Worm (Caenorhabditis elegans) whole organism, L2 larva: ENCODE data around the gene zyg-9.

Experiments used
- C34F6.9 ChIP-seq: fragments of 150-350 bp; optimal IDR thresholded peaks from 2 replicates; lab custom pipeline; 2014; ENCODE audit warnings: missing biosample characterization, missing genetic modification characterization
- F13H6.1 ChIP-seq: sonication (generic microtip); optimal IDR thresholded peaks from 2 replicates; lab custom pipeline; 2016; ENCODE audit warnings: missing genetic modification characterization, missing compliant biosample characterization
- R02D3.7 ChIP-seq: fragments of 150-350 bp; optimal IDR thresholded peaks from 2 replicates; lab custom pipeline; 2014; ENCODE audit warnings: missing biosample characterization, missing genetic modification characterization
- Y55F3AM.14 ChIP-seq: fragments of 200-800 bp; sonication (Bioruptor generic); optimal IDR thresholded peaks from 2 replicates; lab custom pipeline; 2018; ENCODE audit warnings: mild to moderate bottlenecking, missing genetic modification characterization, missing compliant biosample characterization
- ZK546.5 ChIP-seq: sonication (generic microtip); optimal IDR thresholded peaks from 2 replicates; lab custom pipeline; 2017; ENCODE audit warnings: missing biosample characterization, missing genetic modification characterization
- alr-1 ChIP-seq: fragments of 150-350 bp; optimal IDR thresholded peaks from 2 replicates; lab custom pipeline; 2014; ENCODE audit warnings: missing biosample characterization, missing genetic modification characterization
- aly-2 ChIP-seq: fragments of 150-350 bp; optimal IDR thresholded peaks from 2 replicates; lab custom pipeline; 2014; ENCODE audit warnings: missing biosample characterization, missing genetic modification characterization
- ama-1 ChIP-seq: fragments of 150-350 bp; optimal IDR thresholded peaks from 2 replicates; lab custom pipeline; 2018; ENCODE audit warnings: inconsistent platforms
- blmp-1 ChIP-seq: sonication (generic microtip); optimal IDR thresholded peaks from 2 replicates; lab custom pipeline; 2017; ENCODE audit warnings: missing genetic modification characterization, mild to moderate bottlenecking, missing compliant biosample characterization, antibody characterized with exemption, moderate library complexity; ENCODE audit not compliant: insufficient read depth
- ceh-16 ChIP-seq: fragments of 150-350 bp; optimal IDR thresholded peaks from 2 replicates; lab custom pipeline; 2014; ENCODE audit warnings: missing biosample characterization, missing genetic modification characterization
- ceh-82 ChIP-seq: fragments of 150-350 bp; optimal IDR thresholded peaks from 2 replicates; lab custom pipeline; 2014; ENCODE audit warnings: missing biosample characterization, missing genetic modification characterization
- crh-2 ChIP-seq: sonication (generic microtip); optimal IDR thresholded peaks from 2 replicates; lab custom pipeline; 2017; ENCODE audit warnings: missing biosample characterization, missing genetic modification characterization
- dmd-4 ChIP-seq: sonication (generic microtip); optimal IDR thresholded peaks from 2 replicates; lab custom pipeline; 2017; ENCODE audit warnings: missing biosample characterization, missing genetic modification characterization
- egl-27 ChIP-seq: sonication (generic microtip); optimal IDR thresholded peaks from 3 replicates; lab custom pipeline; 2017; ENCODE audit warnings: missing biosample characterization, missing genetic modification reagents, missing genetic modification characterization
- elt-3 ChIP-seq: sonication (generic microtip); optimal IDR thresholded peaks from 2 replicates; lab custom pipeline; 2017; ENCODE audit warnings: missing biosample characterization, missing genetic modification characterization
- fos-1 ChIP-seq: fragments of 150-350 bp; optimal IDR thresholded peaks from 2 replicates; lab custom pipeline; 2014; ENCODE audit warnings: missing biosample characterization, missing genetic modification characterization
- gmeb-1 ChIP-seq: fragments of 150-350 bp; optimal IDR thresholded peaks from 2 replicates; lab custom pipeline; 2014; ENCODE audit warnings: missing biosample characterization, missing genetic modification characterization
- lin-11 ChIP-seq: fragments of 150-350 bp; sonication (generic microtip); optimal IDR thresholded peaks from 2 replicates; lab custom pipeline; 2014; ENCODE audit warnings: missing biosample characterization, missing genetic modification characterization, inconsistent platforms, mixed read lengths
- lin-13 ChIP-seq: fragments of 150-350 bp; optimal IDR thresholded peaks from 2 replicates; lab custom pipeline; 2014; ENCODE audit warnings: missing biosample characterization, missing genetic modification reagents, missing genetic modification characterization
- lin-39 ChIP-seq: fragments of 150-350 bp; optimal IDR thresholded peaks from 2 replicates; lab custom pipeline; 2014; ENCODE audit warnings: missing biosample characterization, missing genetic modification reagents, missing genetic modification characterization
- lsy-2 ChIP-seq, 2 experiments: fragments of 150-350 bp in 1 of 2; sonication (generic microtip) in 1 of 2; optimal IDR thresholded peaks; 2 replicates each; lab custom pipeline; 2014 to 2017; ENCODE audit warnings: missing biosample characterization in 2 of 2, missing genetic modification characterization in 2 of 2
- mab-5 ChIP-seq: fragments of 150-350 bp; optimal IDR thresholded peaks from 2 replicates; lab custom pipeline; 2014; ENCODE audit warnings: missing biosample characterization, missing genetic modification characterization
- mbf-1 ChIP-seq: sonication (generic microtip); optimal IDR thresholded peaks from 2 replicates; lab custom pipeline; 2017; ENCODE audit warnings: missing biosample characterization, missing genetic modification characterization
- mdl-1 ChIP-seq, 2 experiments: fragments of 150-350 bp in 1 of 2; sonication (generic microtip) in 1 of 2; optimal IDR thresholded peaks; 2 replicates each; lab custom pipeline; 2017; ENCODE audit warnings: missing biosample characterization in 2 of 2, missing genetic modification characterization in 2 of 2
- nhr-10 ChIP-seq: sonication (generic microtip); optimal IDR thresholded peaks from 2 replicates; lab custom pipeline; 2017; ENCODE audit warnings: missing biosample characterization, missing genetic modification characterization
- nhr-11 ChIP-seq: fragments of 150-350 bp; optimal IDR thresholded peaks from 2 replicates; lab custom pipeline; 2014; ENCODE audit warnings: missing biosample characterization, missing genetic modification characterization
- nhr-129 ChIP-seq: fragments of 150-350 bp; optimal IDR thresholded peaks from 2 replicates; lab custom pipeline; 2014; ENCODE audit warnings: missing biosample characterization, missing genetic modification characterization
- nhr-21 ChIP-seq: fragments of 150-350 bp; optimal IDR thresholded peaks from 2 replicates; lab custom pipeline; 2014; ENCODE audit warnings: missing biosample characterization, missing genetic modification characterization
- nhr-23 ChIP-seq: fragments of 150-350 bp; optimal IDR thresholded peaks from 2 replicates; lab custom pipeline; 2014; ENCODE audit warnings: missing biosample characterization, missing genetic modification reagents, missing genetic modification characterization
- nhr-237 ChIP-seq: fragments of 150-350 bp; optimal IDR thresholded peaks from 2 replicates; lab custom pipeline; 2014; ENCODE audit warnings: missing biosample characterization, missing genetic modification characterization
- nhr-25 ChIP-seq: fragments of 150-350 bp; sonication (generic microtip); optimal IDR thresholded peaks from 3 replicates; lab custom pipeline; 2014; ENCODE audit warnings: missing biosample characterization, missing genetic modification characterization
- nhr-6 ChIP-seq: fragments of 150-350 bp; optimal IDR thresholded peaks from 2 replicates; lab custom pipeline; 2014; ENCODE audit warnings: missing biosample characterization, missing genetic modification characterization
- nhr-77 ChIP-seq: fragments of 150-350 bp; optimal IDR thresholded peaks from 2 replicates; lab custom pipeline; 2014; ENCODE audit warnings: missing biosample characterization, missing genetic modification characterization
- peb-1 ChIP-seq: fragments of 150-350 bp; optimal IDR thresholded peaks from 2 replicates; lab custom pipeline; 2014; ENCODE audit warnings: missing biosample characterization, missing genetic modification characterization
- sem-4 ChIP-seq: fragments of 150-350 bp; optimal IDR thresholded peaks from 2 replicates; lab custom pipeline; 2014; ENCODE audit warnings: missing biosample characterization, missing genetic modification reagents, missing genetic modification characterization
- skn-1 ChIP-seq: sonication (generic microtip); optimal IDR thresholded peaks from 2 replicates; lab custom pipeline; 2017; ENCODE audit warnings: missing biosample characterization, missing genetic modification characterization
- sma-3 ChIP-seq: sonication (generic microtip); optimal IDR thresholded peaks from 2 replicates; lab custom pipeline; 2016; ENCODE audit warnings: missing genetic modification reagents, missing genetic modification characterization, missing compliant biosample characterization
- sma-9 ChIP-seq, 2 experiments: fragments of 150-350 bp in 1 of 2; sonication (generic microtip) in 1 of 2; optimal IDR thresholded peaks; 2 replicates each; lab custom pipeline; 2014 to 2016; ENCODE audit warnings: missing genetic modification characterization in 2 of 2, mild to moderate bottlenecking in 1 of 2, missing biosample characterization in 1 of 2, missing compliant biosample characterization in 1 of 2, missing genetic modification reagents in 1 of 2, moderate library complexity in 1 of 2
- snpc-4 ChIP-seq: fragments of 150-350 bp; optimal IDR thresholded peaks from 2 replicates; lab custom pipeline; 2014; ENCODE audit warnings: missing biosample characterization, missing genetic modification characterization
- unc-39 ChIP-seq: fragments of 150-350 bp; optimal IDR thresholded peaks from 2 replicates; lab custom pipeline; 2014; ENCODE audit warnings: missing biosample characterization, missing genetic modification characterization
- unc-55 ChIP-seq: fragments of 150-350 bp; sonication (generic microtip); optimal IDR thresholded peaks from 3 replicates; lab custom pipeline; 2014; ENCODE audit warnings: missing biosample characterization, missing genetic modification reagents, missing genetic modification characterization
- zag-1 ChIP-seq: fragments of 150-350 bp; optimal IDR thresholded peaks from 2 replicates; lab custom pipeline; 2014; ENCODE audit warnings: missing biosample characterization, missing genetic modification characterization
- ztf-1 ChIP-seq: fragments of 200-800 bp; sonication (Bioruptor generic); conservative IDR thresholded peaks from 2 replicates; pipeline ENCODE4 v1.3.6; 2022; ENCODE audit warnings: missing genetic modification characterization, missing compliant biosample characterization
- ztf-11 ChIP-seq: sonication (generic microtip); optimal IDR thresholded peaks from 2 replicates; lab custom pipeline; 2017; ENCODE audit warnings: missing biosample characterization, missing genetic modification characterization
- ztf-4 ChIP-seq: fragments of 150-350 bp; optimal IDR thresholded peaks from 2 replicates; lab custom pipeline; 2014; ENCODE audit warnings: missing biosample characterization, missing genetic modification characterization

Gene zyg-9

DNA sequence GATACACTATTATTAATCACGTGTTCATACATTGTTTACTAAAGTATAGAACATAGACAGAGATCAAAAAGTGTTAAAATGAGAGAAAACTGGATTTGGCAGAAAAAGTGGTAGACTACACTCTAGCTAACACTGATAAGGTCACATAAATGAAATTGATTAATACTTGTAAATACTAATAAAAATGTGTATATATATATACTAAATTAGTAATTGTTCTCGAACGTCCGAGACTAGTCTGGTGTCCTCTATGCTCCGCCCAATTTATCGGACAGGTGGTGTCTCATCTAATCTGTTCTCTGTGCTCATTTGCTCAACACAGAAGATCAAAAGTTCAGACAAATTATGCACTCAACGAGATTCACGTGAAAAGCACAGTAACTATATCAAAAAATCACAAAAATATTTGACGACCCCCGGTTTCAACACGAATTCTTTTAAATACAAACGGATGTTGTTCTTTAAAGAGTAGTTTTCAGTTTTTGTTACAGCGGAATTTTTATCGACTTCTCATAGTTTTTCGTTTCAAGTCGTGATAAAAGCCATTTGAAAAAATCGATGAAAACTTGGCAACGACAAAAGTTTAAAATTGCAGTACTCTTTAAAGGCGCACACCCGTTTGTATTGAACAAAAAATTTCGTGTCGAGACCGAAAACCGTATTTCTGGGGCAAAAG lies 23.6 kb downstream of the zyg-9 start (continued):
- TF ChIP-seq nhr-21 (tag; lab: Kevin White, UChicago) (no peak), nhr-10 (tag; lab: Kevin White, UChicago) (no peak), egl-27 (no peak), mdl-1 (tag; optimal IDR thresholded peaks at IDR 0.05; lab: Kevin White, UChicago) (no peak), blmp-1 (tag; lab: Kevin White, UChicago) (no peak), nhr-6 (no peak), ama-1 (lab: Kevin White, UChicago) (no peak), mab-5 (tag; lab: Kevin White, UChicago) (no peak), ztf-4 (tag; lab: Kevin White, UChicago) (peak; percentile 58), lin-39 (tag; lab: Kevin White, UChicago) (no peak), nhr-23 (tag; lab: Kevin White, UChicago) (no peak), nhr-129 (tag; lab: Kevin White, UChicago) (peak; percentile 29), crh-2 (peak; percentile 2), ZK546.5 (tag; lab: Kevin White, UChicago) (no peak)

DNA sequence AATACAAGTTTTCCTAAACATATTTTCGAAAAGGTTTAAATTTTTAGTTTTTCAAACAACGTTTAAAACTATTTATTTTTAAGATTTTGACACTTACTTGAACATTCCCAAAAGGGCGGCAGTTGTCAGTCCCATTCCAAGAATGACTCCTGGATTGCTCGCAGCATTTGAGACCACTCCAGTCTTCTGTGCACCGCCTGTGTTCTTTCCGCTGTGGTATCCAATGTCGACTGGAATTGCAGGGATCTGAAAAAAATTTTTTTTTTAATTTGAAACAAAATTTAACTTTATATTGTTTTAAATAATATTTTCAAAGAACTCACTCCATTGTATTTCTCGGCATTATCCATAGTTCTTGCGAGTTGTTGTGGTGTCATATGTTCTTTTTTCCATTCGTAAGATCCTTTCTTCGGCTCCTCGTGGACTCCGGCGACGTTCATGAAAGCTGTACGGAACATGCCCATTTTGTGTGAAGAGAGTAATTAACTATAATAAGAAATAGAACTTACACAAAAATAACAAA lies 24.2 kb downstream of the zyg-9 start, which contains the start of gene M05D6.5:
TSS of gene M05D6.5 (minus strand) at position 473 of the 523 bp plus-strand sequence.
- TF ChIP-seq peb-1 (no peak), ama-1 (lab: Kevin White, UChicago) (peak; percentile 20), ztf-4 (tag; lab: Kevin White, UChicago) (peak; percentile 67), ceh-16 (tag; lab: Kevin White, UChicago) (no peak)

DNA sequence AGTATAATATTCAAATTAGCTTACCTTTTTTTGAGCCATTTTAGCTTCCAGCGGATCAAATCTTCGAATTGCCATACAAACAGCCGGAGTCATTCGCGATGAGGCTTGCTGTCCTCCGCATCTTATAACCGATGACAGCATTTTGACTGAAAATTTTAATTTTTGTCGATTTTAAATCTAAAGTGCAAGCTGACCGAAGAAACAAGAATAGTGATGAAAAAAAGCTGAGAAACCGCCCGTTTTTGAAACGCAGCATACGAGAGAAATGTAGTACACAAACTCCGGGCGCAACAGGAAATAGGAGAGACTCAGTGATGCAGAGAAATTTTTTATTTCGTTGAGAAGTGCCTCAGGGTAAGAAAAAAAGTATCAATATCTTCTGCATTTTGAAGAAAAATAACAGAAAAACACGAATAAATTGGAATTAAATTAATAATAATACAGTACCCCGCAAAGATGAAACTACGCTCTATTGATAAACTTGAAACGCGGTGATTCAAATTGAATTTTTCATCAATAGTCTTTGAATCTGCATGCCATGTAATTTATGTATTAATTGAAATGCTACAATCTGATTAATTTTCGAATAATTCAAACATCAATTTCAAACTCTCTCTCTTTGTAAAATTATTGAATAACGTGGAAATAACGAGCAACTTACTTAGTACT lies 25.6 kb downstream of the zyg-9 start:
- TF ChIP-seq nhr-25 (tag; lab: Kevin White, UChicago) = no peak
- TF ChIP-seq gmeb-1 (tag; lab: Kevin White, UChicago) = peak; percentile 40
- TF ChIP-seq nhr-23 (tag; lab: Kevin White, UChicago) = no peak
- no peak for TF ChIP-seq elt-3 (tag; lab: Kevin White, UChicago)
- no peak for TF ChIP-seq peb-1
- TF ChIP-seq nhr-6 = no peak
- no peak for TF ChIP-seq nhr-10 (tag; lab: Kevin White, UChicago)
- TF ChIP-seq ztf-4 (tag; lab: Kevin White, UChicago) = no peak
- no peak for TF ChIP-seq dmd-4 (tag; lab: Kevin White, UChicago)
- TF ChIP-seq lsy-2 (tag; optimal IDR thresholded peaks at IDR 0.05; lab: Kevin White, UChicago) = peak in 1 of 2 experiments; percentile 84
- TF ChIP-seq R02D3.7 (tag; lab: Kevin White, UChicago) = no peak
- no peak for TF ChIP-seq sem-4
- TF ChIP-seq sma-9 (GFP tag; optimal IDR thresholded peaks at IDR 0.05; lab: Kevin White, UChicago) = no peak
- no peak for TF ChIP-seq sma-9 (tag; optimal IDR thresholded peaks at IDR 0.05; lab: Kevin White, UChicago)
- no peak for TF ChIP-seq sma-3 (GFP tag; lab: Kevin White, UChicago)
- no peak for TF ChIP-seq alr-1
- TF ChIP-seq unc-55 (GFP tag; lab: Kevin White, UChicago) = peak; percentile 12
- no peak for TF ChIP-seq mbf-1 (tag; lab: Kevin White, UChicago)
- TF ChIP-seq nhr-237 (tag; lab: Kevin White, UChicago) = no peak
- peak; percentile 13 for TF ChIP-seq crh-2
- TF ChIP-seq lin-13 (GFP tag; lab: Kevin White, UChicago) = no peak
- no peak for TF ChIP-seq lin-11 (tag; lab: Kevin White, UChicago)
- no peak for TF ChIP-seq ceh-82 (tag; lab: Kevin White, UChicago)
- TF ChIP-seq skn-1 = no peak
- TF ChIP-seq Y55F3AM.14 = no peak
- no peak for TF ChIP-seq ama-1 (lab: Kevin White, UChicago)
- TF ChIP-seq mdl-1 (tag; optimal IDR thresholded peaks at IDR 0.05; lab: Kevin White, UChicago) = no peak
- no peak for TF ChIP-seq nhr-21 (tag; lab: Kevin White, UChicago)
- TF ChIP-seq nhr-129 (tag; lab: Kevin White, UChicago) = peak; percentile 51
- no peak for TF ChIP-seq snpc-4
- TF ChIP-seq ceh-16 (tag; lab: Kevin White, UChicago) = no peak
- TF ChIP-seq F13H6.1 (tag; lab: Kevin White, UChicago) = peak; percentile 11
- peak; percentile 20 for TF ChIP-seq fos-1 (tag; lab: Kevin White, UChicago)
- no peak for TF ChIP-seq blmp-1 (tag; lab: Kevin White, UChicago)
- TF ChIP-seq zag-1 = no peak
- no peak for TF ChIP-seq ztf-11 (tag; lab: Kevin White, UChicago)
- TF ChIP-seq nhr-77 (tag; lab: Kevin White, UChicago) = no peak
- TF ChIP-seq mab-5 (tag; lab: Kevin White, UChicago) = no peak
- no peak for TF ChIP-seq ztf-1 (GFP tag; lab: Robert Waterston, UW)
- TF ChIP-seq nhr-11 = peak; percentile 26
- no peak for TF ChIP-seq aly-2 (tag; lab: Kevin White, UChicago)
- TF ChIP-seq C34F6.9 (tag; lab: Kevin White, UChicago) = peak; percentile 31
- no peak for TF ChIP-seq egl-27
- TF ChIP-seq lin-39 (tag; lab: Kevin White, UChicago) = no peak
- TF ChIP-seq unc-39 (tag; lab: Kevin White, UChicago) = no peak
